Worm (Caenorhabditis elegans): ENCODE data around the gene znf-474.

Gene znf-474

DNA sequence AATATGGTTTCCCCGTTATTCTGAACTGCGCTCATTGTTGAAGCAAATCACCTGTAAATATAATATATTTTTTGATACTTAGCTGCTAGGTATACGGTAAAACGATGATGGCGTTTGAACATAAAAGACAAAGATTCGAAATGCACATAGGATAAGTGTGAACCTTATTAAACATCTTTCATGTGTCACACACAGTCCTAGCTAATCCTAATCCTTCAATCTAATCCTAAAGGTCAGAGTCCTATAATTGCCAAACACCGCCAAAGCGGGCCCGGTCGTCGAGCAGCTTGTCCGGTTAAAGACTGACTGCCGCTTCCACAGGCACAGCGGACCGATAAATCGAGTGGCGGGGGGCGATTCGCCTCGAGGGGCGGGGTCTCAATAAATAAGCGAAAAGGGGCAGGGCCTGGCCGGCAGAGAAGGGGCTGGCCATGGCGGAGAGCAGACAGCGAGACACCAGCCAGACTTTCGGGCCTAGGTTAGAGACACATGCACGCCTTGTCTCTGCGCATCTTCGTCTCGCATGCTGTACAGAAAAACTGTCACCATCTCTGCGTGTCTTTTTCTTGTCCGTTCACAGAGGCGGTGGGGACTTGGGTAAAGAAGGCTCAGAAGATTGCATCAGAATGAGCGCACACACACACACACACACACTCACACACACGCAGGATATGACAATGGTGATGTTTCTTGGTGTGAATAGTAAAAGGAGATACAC is 22.1 kb downstream of the znf-474 start, which contains the start of gene F57G12.1:
Gene F57G12.1, minus strand, starts transcription at position 51 of the 718 bp plus-strand sequence.
- TF ChIP-seq him-1 (tag; optimal IDR thresholded peaks at IDR 0.05) (peak; percentile 75), dao-5 (tag; optimal IDR thresholded peaks at IDR 0.05) (no peak), W03F9.2 (tag; optimal IDR thresholded peaks at IDR 0.05) (no peak)

DNA sequence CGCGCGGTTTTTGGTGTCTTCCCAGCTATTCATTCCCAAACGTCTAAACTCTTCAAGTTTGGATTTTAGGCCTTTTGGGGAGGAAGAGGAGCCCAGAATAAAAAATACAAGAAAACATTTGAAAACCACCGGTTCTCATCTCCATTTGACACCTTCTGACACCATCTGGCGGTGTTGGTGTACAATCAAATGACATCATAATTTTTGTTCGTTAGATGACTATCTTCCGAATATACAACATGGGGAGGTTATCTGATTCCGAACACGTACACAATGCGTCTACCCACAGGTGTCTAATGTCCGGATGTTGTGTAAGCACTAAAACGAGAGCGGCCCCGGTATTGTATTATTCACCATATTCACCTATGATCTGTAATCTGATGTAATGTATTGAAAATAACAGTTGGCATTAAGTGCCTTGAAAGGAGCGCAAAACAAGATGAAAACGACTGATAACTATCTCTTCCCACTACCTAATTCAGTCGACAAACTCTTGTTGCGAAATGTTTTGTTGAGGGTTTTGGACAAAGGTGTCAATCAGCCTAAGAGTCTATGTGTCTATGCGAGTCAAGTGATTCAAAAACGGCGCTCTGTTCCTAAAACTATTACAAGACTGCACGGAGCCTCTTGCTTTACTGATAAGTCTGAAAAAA is 22.9 kb downstream of the znf-474 start:
- no peak for TF ChIP-seq W03F9.2 (tag; optimal IDR thresholded peaks at IDR 0.05)
- no peak for TF ChIP-seq him-1 (tag; optimal IDR thresholded peaks at IDR 0.05)
- no peak for TF ChIP-seq dao-5 (tag; optimal IDR thresholded peaks at IDR 0.05)

DNA sequence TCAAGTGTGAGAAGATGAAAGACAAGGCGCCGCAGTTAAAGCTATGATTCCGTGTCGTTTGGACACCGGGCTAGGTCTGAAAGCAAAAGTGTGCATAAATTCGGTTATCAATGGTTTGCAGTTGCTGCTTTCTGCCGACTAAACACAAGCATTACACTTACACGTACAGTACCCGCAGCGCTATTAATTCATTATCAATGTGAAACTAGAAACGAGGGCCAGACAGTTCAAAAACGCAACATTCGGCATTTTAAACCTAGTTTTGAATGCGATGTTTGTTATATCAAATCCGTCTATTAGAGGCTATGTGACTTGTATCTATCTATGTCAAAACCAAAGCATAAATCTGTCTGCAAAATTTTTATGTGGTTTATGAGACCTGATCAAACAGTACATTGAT is 24.3 kb downstream of the znf-474 start:
- TF ChIP-seq W03F9.2 (tag; optimal IDR thresholded peaks at IDR 0.05) = no peak
- no peak for TF ChIP-seq dao-5 (tag; optimal IDR thresholded peaks at IDR 0.05)
- no peak for TF ChIP-seq him-1 (tag; optimal IDR thresholded peaks at IDR 0.05)

DNA sequence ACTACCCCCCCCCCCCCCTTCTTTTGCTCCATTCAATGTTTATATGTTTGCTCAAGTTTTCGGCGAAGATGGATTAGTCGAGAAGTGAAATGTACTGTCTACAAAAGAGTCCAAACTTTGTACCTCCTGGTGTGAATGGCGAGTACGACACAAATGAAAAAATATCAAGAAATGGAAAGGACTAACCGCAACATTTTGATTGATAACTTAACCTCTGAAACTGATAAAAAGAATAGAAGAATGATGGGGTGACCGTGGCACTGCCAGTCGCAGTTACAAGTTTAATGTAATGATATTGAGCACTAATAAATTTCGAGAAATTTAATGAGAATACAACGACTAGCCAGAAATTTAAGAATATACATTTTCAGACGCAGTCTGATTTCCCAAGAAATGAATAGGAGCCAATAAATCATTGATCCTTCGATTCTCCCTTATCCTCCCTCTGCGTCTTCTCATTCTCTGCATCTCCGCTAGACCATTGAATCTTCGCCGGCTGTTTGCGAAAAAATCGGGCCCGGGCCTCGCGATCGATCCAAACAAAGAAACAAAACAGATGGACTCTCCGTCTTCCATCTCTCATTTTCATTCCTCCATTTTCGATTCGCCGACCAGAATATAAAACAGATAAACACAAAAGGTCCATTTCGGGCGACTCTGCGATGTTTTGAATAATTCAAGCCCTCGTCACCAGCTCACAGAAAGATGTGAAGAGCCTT is 25.1 kb downstream of the znf-474 start:
- TF ChIP-seq dao-5 (tag; optimal IDR thresholded peaks at IDR 0.05) (no peak), W03F9.2 (tag; optimal IDR thresholded peaks at IDR 0.05) (no peak), him-1 (tag; optimal IDR thresholded peaks at IDR 0.05) (no peak)

DNA sequence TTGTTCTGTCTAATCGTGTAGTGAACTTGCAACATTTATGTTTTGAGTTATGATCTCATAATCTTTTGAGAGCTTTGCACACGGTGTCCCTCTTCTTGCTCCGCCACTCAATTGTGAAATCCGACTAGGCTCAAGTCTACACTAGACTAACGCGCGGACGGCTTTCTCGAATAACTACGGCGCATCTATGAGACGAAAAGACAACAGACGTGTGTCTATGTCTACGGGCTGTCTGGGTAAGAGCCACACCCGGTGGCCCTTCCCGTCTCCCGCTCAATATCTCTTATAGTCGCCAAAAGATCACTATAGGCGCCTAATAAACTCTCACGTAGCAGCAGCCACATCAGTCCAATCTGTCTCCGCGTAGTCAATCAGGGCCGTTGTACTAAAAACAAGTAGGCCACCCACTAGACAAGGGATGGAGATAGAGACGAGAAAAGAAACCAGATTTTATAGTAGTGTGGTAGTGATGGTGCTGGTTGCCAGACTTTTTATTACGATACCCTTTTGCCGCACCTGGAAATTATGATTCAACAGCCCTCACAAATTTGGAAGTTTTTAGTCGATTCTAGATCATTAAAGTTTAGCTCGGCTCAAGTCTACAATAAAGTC is 26.0 kb downstream of the znf-474 start:
- TF ChIP-seq W03F9.2 (tag; optimal IDR thresholded peaks at IDR 0.05) = no peak
- TF ChIP-seq dao-5 (tag; optimal IDR thresholded peaks at IDR 0.05) = no peak
- no peak for TF ChIP-seq him-1 (tag; optimal IDR thresholded peaks at IDR 0.05)

DNA sequence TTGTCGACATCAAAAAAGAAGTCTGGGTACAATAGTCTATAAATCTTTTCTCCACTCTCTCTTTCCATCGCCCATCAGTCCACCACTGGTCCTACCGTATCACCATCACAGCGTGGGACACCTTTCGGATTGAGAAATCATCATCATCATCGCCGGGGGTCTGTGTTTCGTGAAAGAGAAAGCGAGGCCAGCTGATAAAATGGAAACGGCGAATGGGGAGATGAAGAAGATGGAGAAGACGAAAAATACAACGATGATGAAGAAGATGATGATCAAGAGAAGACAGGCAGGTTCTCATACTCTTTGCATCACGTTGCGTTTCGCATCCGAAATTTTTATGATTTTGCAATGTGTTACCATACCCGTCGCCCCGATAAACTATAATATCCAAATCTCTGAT is 26.7 kb downstream of the znf-474 start:
- no peak for TF ChIP-seq W03F9.2 (tag; optimal IDR thresholded peaks at IDR 0.05)
- no peak for TF ChIP-seq dao-5 (tag; optimal IDR thresholded peaks at IDR 0.05)
- TF ChIP-seq him-1 (tag; optimal IDR thresholded peaks at IDR 0.05) = no peak

DNA sequence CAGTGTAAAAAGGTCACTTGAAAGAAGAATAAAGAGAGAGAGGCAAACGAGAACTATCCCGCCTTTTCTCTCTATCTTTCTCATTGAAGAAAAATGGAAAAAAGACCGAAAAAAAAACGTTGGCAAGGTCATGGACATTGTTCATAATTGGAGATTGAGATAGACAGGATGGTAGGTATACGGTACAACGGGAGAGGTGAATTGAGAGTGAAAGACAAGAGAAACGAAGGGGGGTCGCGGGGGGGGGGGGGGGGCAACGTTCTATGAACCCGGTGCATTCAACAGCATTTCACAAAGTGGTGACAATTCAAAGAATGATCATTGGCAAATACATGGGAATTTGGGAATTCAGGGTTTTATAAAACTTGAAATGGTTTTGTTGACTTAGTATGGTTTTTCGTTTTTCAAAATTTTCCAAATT is 27.2 kb downstream of the znf-474 start:
- no peak for TF ChIP-seq him-1 (tag; optimal IDR thresholded peaks at IDR 0.05)
- TF ChIP-seq dao-5 (tag; optimal IDR thresholded peaks at IDR 0.05) = no peak
- no peak for TF ChIP-seq W03F9.2 (tag; optimal IDR thresholded peaks at IDR 0.05)

DNA sequence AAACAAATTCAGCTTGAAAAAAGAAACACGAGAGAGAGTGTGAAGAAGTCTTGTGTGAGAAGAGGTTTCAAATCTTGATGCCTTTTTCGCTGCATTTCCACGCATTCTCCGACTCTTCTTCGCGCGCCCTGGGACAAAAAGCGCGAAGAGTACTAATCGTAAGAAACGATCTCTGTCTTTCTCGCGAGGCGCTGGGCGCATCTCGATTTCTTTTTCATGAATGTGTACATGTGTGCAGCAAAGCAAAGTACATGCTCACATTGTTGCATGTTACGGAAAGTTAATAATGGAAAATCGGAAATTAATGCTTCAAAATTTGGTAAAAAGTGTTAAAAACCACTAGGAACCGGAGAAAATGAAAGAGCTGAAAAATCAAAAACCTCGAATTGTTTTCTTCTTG is 27.8 kb downstream of the znf-474 start:
- TF ChIP-seq him-1 (tag; optimal IDR thresholded peaks at IDR 0.05) = no peak
- no peak for TF ChIP-seq dao-5 (tag; optimal IDR thresholded peaks at IDR 0.05)
- TF ChIP-seq W03F9.2 (tag; optimal IDR thresholded peaks at IDR 0.05) = no peak

DNA sequence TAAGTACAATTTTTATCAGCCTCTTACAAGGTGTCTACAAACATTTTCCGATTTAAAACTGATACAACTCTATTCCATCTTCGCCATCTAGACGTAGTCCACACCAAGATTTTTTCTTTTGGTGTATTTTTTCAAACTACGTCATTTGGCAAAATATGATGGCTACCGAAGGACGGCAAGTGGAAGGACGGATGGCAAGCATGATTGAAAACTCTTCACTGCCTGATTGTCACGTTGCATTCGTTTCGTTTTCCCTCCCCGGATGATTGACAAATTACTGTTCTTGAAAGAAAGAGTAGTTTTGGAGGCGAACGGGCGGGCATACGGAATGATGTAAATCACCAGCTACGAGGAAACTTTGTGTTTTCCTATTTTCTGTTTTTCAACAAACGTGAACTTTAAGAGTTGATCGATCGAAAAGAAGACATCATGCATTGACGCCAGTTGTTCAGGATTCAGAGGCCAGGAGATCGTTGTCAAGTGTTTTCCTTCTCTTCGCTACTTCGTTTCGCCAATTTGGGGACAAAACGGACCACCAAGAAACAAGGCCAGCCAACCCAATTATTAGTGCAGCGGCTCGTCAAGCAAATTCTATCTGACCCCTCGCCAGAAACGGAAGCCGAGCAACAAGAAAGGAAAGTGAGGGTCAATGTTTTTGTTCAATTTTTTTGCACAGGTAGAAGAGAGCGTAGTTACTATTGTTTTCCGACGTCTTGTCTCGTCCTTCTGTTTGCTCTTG is 28.8 kb downstream of the znf-474 start:
- TF ChIP-seq W03F9.2 (tag; optimal IDR thresholded peaks at IDR 0.05) (no peak), him-1 (tag; optimal IDR thresholded peaks at IDR 0.05) (no peak), dao-5 (tag; optimal IDR thresholded peaks at IDR 0.05) (no peak)

DNA sequence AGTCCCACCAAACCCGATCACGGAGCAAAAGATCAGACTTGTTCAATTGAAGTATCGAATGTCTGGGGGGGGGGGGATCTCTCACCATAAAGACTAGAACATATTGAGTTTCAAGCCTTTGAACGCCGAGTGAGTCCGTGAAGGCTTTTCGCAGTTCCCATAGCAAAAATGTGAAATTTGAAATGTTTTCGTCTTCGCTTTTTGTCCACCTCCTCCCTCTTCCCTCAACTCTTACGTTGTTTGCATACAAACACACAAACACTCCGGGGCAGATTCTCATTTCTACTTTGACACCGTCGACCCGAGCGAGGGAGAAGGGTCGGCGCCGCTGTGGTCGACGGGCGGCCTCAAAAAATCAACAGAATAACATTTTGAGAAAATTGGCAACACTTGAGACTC is 29.4 kb downstream of the znf-474 start:
- TF ChIP-seq him-1 (tag; optimal IDR thresholded peaks at IDR 0.05) (no peak), W03F9.2 (tag; optimal IDR thresholded peaks at IDR 0.05) (no peak), dao-5 (tag; optimal IDR thresholded peaks at IDR 0.05) (no peak)

DNA sequence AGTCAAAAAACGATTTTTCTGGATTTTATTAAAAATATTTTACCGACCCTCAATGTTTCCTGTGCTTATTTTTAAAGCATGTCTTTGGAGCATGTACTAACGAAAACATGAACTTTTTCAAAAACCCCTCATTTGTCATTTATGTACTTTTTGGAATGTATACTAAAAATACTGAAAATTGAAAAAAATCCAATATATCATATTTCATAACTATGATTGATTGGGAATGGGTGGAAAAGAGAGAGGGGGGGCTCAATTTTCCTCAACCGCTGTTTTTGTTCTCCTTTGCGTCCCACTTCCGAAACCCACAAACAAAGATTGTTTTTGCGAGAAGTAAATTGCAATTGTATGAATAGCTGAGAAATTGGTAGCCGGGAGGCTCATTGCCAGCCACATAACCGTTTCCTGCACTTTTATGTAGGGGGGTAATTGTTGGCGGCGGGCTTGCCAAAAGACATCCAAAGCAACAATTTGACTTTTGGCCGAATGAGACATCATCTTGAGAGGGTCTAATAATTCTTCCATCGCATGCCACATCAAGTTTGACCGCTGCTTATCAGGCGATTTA is 30.2 kb downstream of the znf-474 start:
- no peak for TF ChIP-seq dao-5 (tag; optimal IDR thresholded peaks at IDR 0.05)
- no peak for TF ChIP-seq him-1 (tag; optimal IDR thresholded peaks at IDR 0.05)
- no peak for TF ChIP-seq W03F9.2 (tag; optimal IDR thresholded peaks at IDR 0.05)

DNA sequence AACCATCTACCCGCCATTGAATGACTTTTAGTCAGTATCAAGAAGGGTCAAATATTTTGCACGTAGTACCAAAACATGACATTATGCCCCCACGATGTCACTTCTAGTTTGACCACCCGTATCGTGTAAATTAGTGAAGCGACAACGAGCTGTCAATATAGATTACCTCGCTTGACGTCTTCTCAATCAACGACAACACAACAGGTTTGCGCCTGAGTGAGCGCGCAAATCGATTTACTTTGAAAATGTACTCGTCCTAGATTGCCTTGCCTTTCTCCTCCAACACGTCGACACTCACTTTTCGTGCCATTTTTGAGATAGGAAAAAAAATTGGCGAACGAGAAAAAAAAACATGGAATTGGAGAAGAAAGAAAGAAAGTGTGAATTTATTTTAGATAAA is 31.0 kb downstream of the znf-474 start:
- no peak for TF ChIP-seq dao-5 (tag; optimal IDR thresholded peaks at IDR 0.05)
- no peak for TF ChIP-seq W03F9.2 (tag; optimal IDR thresholded peaks at IDR 0.05)
- no peak for TF ChIP-seq him-1 (tag; optimal IDR thresholded peaks at IDR 0.05)

DNA sequence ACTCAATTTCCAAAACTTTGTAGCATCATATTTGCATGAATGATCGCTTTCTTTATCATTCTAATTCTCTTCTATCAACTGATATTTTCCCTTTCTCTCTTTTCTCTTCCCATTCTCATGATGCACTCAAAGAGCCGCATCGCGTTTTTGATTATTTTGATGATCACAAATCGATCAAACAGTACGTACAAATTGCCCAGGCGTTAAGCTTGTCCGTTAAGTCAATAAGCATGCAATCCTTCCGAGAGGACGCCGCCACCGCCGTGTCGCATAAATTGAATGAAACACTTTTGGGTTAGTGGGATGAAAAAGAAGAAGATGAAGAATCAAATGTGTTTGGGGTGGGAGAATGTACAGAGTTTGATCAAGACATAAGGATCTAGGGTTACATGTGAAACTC is 31.9 kb downstream of the znf-474 start:
- TF ChIP-seq dao-5 (tag; optimal IDR thresholded peaks at IDR 0.05) = no peak

Data from whole organism, L4/young adult.